Worm (Caenorhabditis elegans): ENCODE measurements around the gene Y54E2A.7.

The Y54E2A.7 gene

ce11 chrII:14822419-14822818 lies 49.6 kb upstream of the Y54E2A.7 start (continued):
- no peak for TF ChIP-seq lsy-27 (tag; optimal IDR thresholded peaks at IDR 0.05; ENCODE audit: borderline replicate concordance, insufficient read depth)
- peak; percentile 74 for TF ChIP-seq lin-40 (tag; optimal IDR thresholded peaks at IDR 0.05)
- no peak for TF ChIP-seq nhr-27 (tag; optimal IDR thresholded peaks at IDR 0.05)
- no peak for TF ChIP-seq snpc-4 (GFP tag; optimal IDR thresholded peaks at IDR 0.05)
- peak in 3 of 4 experiments; percentile 18 to 56 (median 20) for TF ChIP-seq snpc-4 (tag; optimal IDR thresholded peaks at IDR 0.05)
- TF ChIP-seq Y53G8AR.9 (GFP tag; conservative IDR thresholded peaks at IDR 0.05) = no peak
- TF ChIP-seq cebp-1 (GFP tag; IDR thresholded peaks at IDR 0.05) = no peak
- peak; percentile 61 for TF ChIP-seq cebp-1 (tag; optimal IDR thresholded peaks at IDR 0.05)
- TF ChIP-seq hsf-1 (GFP tag; IDR thresholded peaks at IDR 0.05) = no peak
- TF ChIP-seq repo-1 (tag; optimal IDR thresholded peaks at IDR 0.05) = peak; percentile 9
- peak; percentile 45 for TF ChIP-seq rcor-1 (GFP tag; IDR thresholded peaks at IDR 0.05)
- TF ChIP-seq lin-26 (GFP tag; IDR thresholded peaks at IDR 0.05) = peak; percentile 33; the same call in 1 of the 2 replicates
- no peak for TF ChIP-seq unc-130 (GFP tag; optimal IDR thresholded peaks at IDR 0.05)
- peak; percentile 96 for TF ChIP-seq hmg-1.2 (GFP tag; IDR thresholded peaks at IDR 0.05)
- TF ChIP-seq ceh-91 (GFP tag; IDR thresholded peaks at IDR 0.05) = no peak
- no peak for TF ChIP-seq madf-3 (GFP tag; IDR thresholded peaks at IDR 0.05)
- TF ChIP-seq Y67H2A.10 (GFP tag; conservative IDR thresholded peaks at IDR 0.05) = no peak
- TF ChIP-seq sea-2 (GFP tag; IDR thresholded peaks at IDR 0.05) = no peak
- no peak for TF ChIP-seq tlf-1 (GFP tag; optimal IDR thresholded peaks at IDR 0.05)
- TF ChIP-seq ztf-22 (GFP tag; optimal IDR thresholded peaks at IDR 0.05) = peak; percentile 14
- TF ChIP-seq fkh-3 (tag; optimal IDR thresholded peaks at IDR 0.05) = no peak
- no peak for TF ChIP-seq efl-1 (GFP tag; optimal IDR thresholded peaks at IDR 0.05)
- TF ChIP-seq ceh-79 (tag; optimal IDR thresholded peaks at IDR 0.05) = no peak
- TF ChIP-seq sptf-2 (GFP tag; optimal IDR thresholded peaks at IDR 0.05) = no peak
- no peak for TF ChIP-seq die-1 (tag; optimal IDR thresholded peaks at IDR 0.05)
- TF ChIP-seq mcd-1 (GFP tag; IDR thresholded peaks at IDR 0.05) = peak; percentile 48
- TF ChIP-seq F57C9.4 (tag; optimal IDR thresholded peaks at IDR 0.05) = no peak
- no peak for TF ChIP-seq pha-4 (tag; optimal IDR thresholded peaks at IDR 0.05)
- no peak for TF ChIP-seq ceh-58 (GFP tag; IDR thresholded peaks at IDR 0.05)
- TF ChIP-seq akir-1 (GFP tag; optimal IDR thresholded peaks at IDR 0.05) = no peak
- no peak for TF ChIP-seq F39B2.1 (GFP tag; IDR thresholded peaks at IDR 0.05)
- TF ChIP-seq dpff-1 (tag; optimal IDR thresholded peaks at IDR 0.05) = no peak
- TF ChIP-seq F23B12.7 (tag; optimal IDR thresholded peaks at IDR 0.05; ENCODE audit: insufficient read depth) = no peak
- no peak for TF ChIP-seq K11D2.4 (GFP tag; IDR thresholded peaks at IDR 0.05)
- TF ChIP-seq sdz-38 (tag; optimal IDR thresholded peaks at IDR 0.05) = no peak
- no peak for TF ChIP-seq T26A5.8 (tag; optimal IDR thresholded peaks at IDR 0.05)
- TF ChIP-seq aptf-2 (GFP tag; conservative IDR thresholded peaks at IDR 0.05) = no peak
- TF ChIP-seq ztf-18 (tag; optimal IDR thresholded peaks at IDR 0.05) = no peak
- peak; percentile 71 for TF ChIP-seq dox-1 (GFP tag; IDR thresholded peaks at IDR 0.05)
- no peak for TF ChIP-seq him-1 (tag; optimal IDR thresholded peaks at IDR 0.05)
- no peak for TF ChIP-seq C06A6.2 (GFP tag; conservative IDR thresholded peaks at IDR 0.05)
- no peak for TF ChIP-seq hlh-26 (GFP tag; conservative IDR thresholded peaks at IDR 0.05)
- TF ChIP-seq T07F8.4 (tag; optimal IDR thresholded peaks at IDR 0.05) = no peak
- no peak for TF ChIP-seq let-526 (GFP tag; IDR thresholded peaks at IDR 0.05)
- no peak for TF ChIP-seq F57A8.1 (GFP tag; optimal IDR thresholded peaks at IDR 0.05)

Data from whole organism, young adult.